Fruit fly (Drosophila melanogaster): ENCODE measurements around the gene CG11317.

CG11317 gene

dm6 chr3R:31109126-31109525 is 12.0 kb upstream of the CG11317 start, which contains the start of gene Mayo:
Mayo (minus strand) TSS chr3R:31109191.
- TF ChIP-seq sug (tag; optimal IDR thresholded peaks at IDR 0.05), result peak; percentile 97
- TF ChIP-seq cas (GFP tag; IDR thresholded peaks at IDR 0.05), result no peak
- peak; percentile 37 for TF ChIP-seq lab (GFP tag; optimal IDR thresholded peaks at IDR 0.05)
- TF ChIP-seq HmgZ (tag; optimal IDR thresholded peaks at IDR 0.05), result peak; percentile 21
- peak; percentile 1 for TF ChIP-seq CG13296 (GFP tag; optimal IDR thresholded peaks at IDR 0.05)
- TF ChIP-seq mirr (GFP tag; optimal IDR thresholded peaks at IDR 0.05), result peak; percentile 74
- peak; percentile 36 for TF ChIP-seq Ets65A (GFP tag)
- no peak for TF ChIP-seq CG6765 (GFP tag; optimal IDR thresholded peaks at IDR 0.05)
- TF ChIP-seq CG10366 (GFP tag; IDR thresholded peaks at IDR 0.05), result no peak
- peak; percentile 78 for TF ChIP-seq exex (tag; optimal IDR thresholded peaks at IDR 0.05)
- TF ChIP-seq cwo (GFP tag; optimal IDR thresholded peaks at IDR 0.05), result peak; percentile 14
- no peak for TF ChIP-seq CG10147 (GFP tag; optimal IDR thresholded peaks at IDR 0.05)
- 0 out of 2 replicates have a peak, but pooled peaks have one; percentile 10 for TF ChIP-seq CG32532 (GFP tag; IDR thresholded peaks at IDR 0.05)
- TF ChIP-seq CG34376 (GFP tag; optimal IDR thresholded peaks at IDR 0.05), result peak; percentile 42
- peak; percentile 8; the same call in 1 of the 2 replicates for TF ChIP-seq Adf1 (GFP tag; IDR thresholded peaks at IDR 0.05)
- TF ChIP-seq bab2 (GFP tag; optimal IDR thresholded peaks at IDR 0.05), result no peak
- no peak for TF ChIP-seq CG8478 (optimal IDR thresholded peaks at IDR 0.05)
- no peak for TF ChIP-seq Abd-B (GFP tag; optimal IDR thresholded peaks at IDR 0.05)
- TF ChIP-seq pros (GFP tag; optimal IDR thresholded peaks at IDR 0.05), result no peak
- peak; percentile 26 for TF ChIP-seq Jarid2 (GFP tag; optimal IDR thresholded peaks at IDR 0.05)
- TF ChIP-seq grn (GFP tag; optimal IDR thresholded peaks at IDR 0.05), result peak; percentile 53
- peak; percentile 67 for TF ChIP-seq GATAe (GFP tag; conservative IDR thresholded peaks at IDR 0.05)
- peak; percentile 33 for TF ChIP-seq CG10543 (GFP tag; optimal IDR thresholded peaks at IDR 0.05)
- TF ChIP-seq sd (tag; optimal IDR thresholded peaks at IDR 0.05), result peak; percentile 61
- TF ChIP-seq CG6175 (GFP tag; IDR thresholded peaks at IDR 0.05), result 0 out of 3 replicates have a peak, but pooled peaks have one; percentile 24

- TF ChIP-seq CG30431 (GFP tag; optimal IDR thresholded peaks at IDR 0.05), result no peak
- TF ChIP-seq CkIIα-i1 (GFP tag; IDR thresholded peaks at IDR 0.05), result no peak
- no peak for TF ChIP-seq CG8924 (tag; optimal IDR thresholded peaks at IDR 0.05)
- no peak for TF ChIP-seq ems (GFP tag; optimal IDR thresholded peaks at IDR 0.05)
- TF ChIP-seq CG8944 (GFP tag; optimal IDR thresholded peaks at IDR 0.05), result no peak
- TF ChIP-seq pita (GFP tag; optimal IDR thresholded peaks at IDR 0.05), result no peak
- no peak for TF ChIP-seq Xbp1 (GFP tag; optimal IDR thresholded peaks at IDR 0.05)
These were observed 3.9 kb upstream of the CG11317 start, which contains the start of gene CG15553 for dm6 chr3R:31101069-31101468. CG15553 (minus strand) TSS chr3R:31101169.

dm6 chr3R:31089985-31090384 is 7.1 kb downstream of the CG11317 start:
- peak; percentile 75 for TF ChIP-seq Ets97D (GFP tag; optimal IDR thresholded peaks at IDR 0.05)
- TF ChIP-seq CG7271 (tag; optimal IDR thresholded peaks at IDR 0.05), result peak; percentile 10
- peak; percentile 75 for TF ChIP-seq sens (GFP tag)
- TF ChIP-seq CG1792 (GFP tag; optimal IDR thresholded peaks at IDR 0.05), result no peak
- TF ChIP-seq CG30431 (GFP tag; optimal IDR thresholded peaks at IDR 0.05), result no peak
- TF ChIP-seq CG31365 (tag; optimal IDR thresholded peaks at IDR 0.05), result peak; percentile 11
- no peak for TF ChIP-seq Hey (tag; optimal IDR thresholded peaks at IDR 0.05)
